Fruit fly (Drosophila melanogaster): ENCODE data around the gene Qtzl.

DNA sequence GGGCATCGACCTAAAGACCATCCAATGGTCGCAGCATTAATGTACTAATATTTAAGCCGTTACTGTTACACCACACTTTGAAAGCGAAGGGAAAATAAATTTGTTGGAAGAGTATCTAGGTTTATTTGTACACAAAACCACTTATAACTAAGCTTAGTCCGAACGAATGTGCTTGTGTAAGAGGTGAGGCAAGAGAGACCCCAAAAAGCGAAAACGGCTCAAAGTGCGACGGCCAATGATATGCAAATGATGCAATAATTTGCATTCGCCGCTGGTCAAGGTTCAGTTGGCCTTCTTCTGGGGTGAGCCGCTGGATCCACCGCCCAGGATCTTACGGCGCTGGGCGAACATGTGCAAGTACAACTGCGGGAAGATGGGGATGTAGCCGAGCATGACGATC lies 5.6 kb downstream of the Qtzl start:
- TF ChIP-seq CG33017 (tag; optimal IDR thresholded peaks at IDR 0.05) (no peak), CG7101 (tag; optimal IDR thresholded peaks at IDR 0.05) (no peak), bab1 (GFP tag; optimal IDR thresholded peaks at IDR 0.05) (no peak), ovo (GFP tag; optimal IDR thresholded peaks at IDR 0.05) (no peak)
